Worm (Caenorhabditis elegans) whole organism, early embryonic: ENCODE results near the gene F36D3.1.

Experiments used
- F13C5.2 ChIP-seq: sonication (generic microtip); optimal IDR thresholded peaks from 2 replicates; lab custom pipeline; 2017; ENCODE audit warnings: mild to moderate bottlenecking, missing genetic modification characterization, inconsistent platforms, missing compliant biosample characterization
- ama-1 ChIP-seq: fragments of 150-350 bp; optimal IDR thresholded peaks from 2 replicates; lab custom pipeline; 2014
- ceh-36 ChIP-seq: sonication (generic microtip); optimal IDR thresholded peaks from 2 replicates; lab custom pipeline; 2016; ENCODE audit warnings: missing genetic modification characterization, inconsistent platforms, missing compliant biosample characterization
- flt-1 ChIP-seq: fragments of 200-800 bp; sonication (Bioruptor generic); IDR thresholded peaks from 2 replicates; pipeline ENCODE4 v1.3.6; 2022; ENCODE audit warnings: missing genetic modification characterization, missing compliant biosample characterization
- hmbx-1 ChIP-seq: sonication (generic microtip); optimal IDR thresholded peaks from 2 replicates; lab custom pipeline; 2016; ENCODE audit warnings: mild to moderate bottlenecking, missing genetic modification characterization, missing compliant biosample characterization
- hnd-1 ChIP-seq: sonication (generic microtip); optimal IDR thresholded peaks from 2 replicates; lab custom pipeline; 2016; ENCODE audit warnings: missing genetic modification characterization, missing compliant biosample characterization
- pes-1 ChIP-seq: fragments of 200-800 bp; sonication (Bioruptor generic); IDR thresholded peaks from 2 replicates; pipeline ENCODE4 v1.3.6; 2022; ENCODE audit warnings: missing genetic modification reagents, missing genetic modification characterization, missing compliant biosample characterization
- scrt-1 ChIP-seq: fragments of 200-800 bp; sonication (Bioruptor generic); IDR thresholded peaks from 2 replicates; pipeline ENCODE4 v1.3.6; 2022; ENCODE audit warnings: missing genetic modification characterization, missing compliant biosample characterization
- tbx-37 ChIP-seq: fragments of 200-800 bp; sonication (Bioruptor generic); conservative IDR thresholded peaks from 2 replicates; pipeline ENCODE4 v1.3.6; 2022; ENCODE audit warnings: missing genetic modification reagents, missing genetic modification characterization, missing compliant biosample characterization
- tra-4 ChIP-seq: sonication (generic microtip); optimal IDR thresholded peaks from 2 replicates; lab custom pipeline; 2017; ENCODE audit warnings: missing genetic modification characterization, missing compliant biosample characterization

DNA sequence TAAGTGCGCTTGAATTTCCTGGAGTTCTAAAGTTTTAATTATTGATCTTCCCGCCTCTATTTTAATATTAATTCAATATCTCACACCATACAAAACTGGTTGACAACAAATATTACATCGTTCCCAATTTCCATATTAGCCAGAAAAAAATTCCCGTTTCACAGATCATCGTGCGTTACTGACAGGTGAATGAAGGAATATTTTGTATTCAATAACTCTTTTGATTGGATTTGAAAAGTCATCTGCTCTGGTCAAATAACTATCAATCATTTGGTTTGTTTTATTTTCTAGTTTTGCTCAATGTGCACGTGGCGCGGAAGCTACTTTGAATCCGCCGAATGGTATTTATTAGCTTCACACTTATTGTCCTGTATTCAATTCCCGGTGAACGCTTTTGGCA, 15.5 kb upstream of the F36D3.1 start, which contains the start of gene srh-139:
- TF ChIP-seq ama-1 (lab: Kevin White, UChicago) (no peak), hnd-1 (no peak), tbx-37 (GFP tag; lab: Robert Waterston, UW) (no peak), hmbx-1 (tag; lab: Kevin White, UChicago) (no peak), pes-1 (GFP tag; lab: Robert Waterston, UW) (no peak), F13C5.2 (tag; lab: Kevin White, UChicago) (no peak), flt-1 (GFP tag; lab: Robert Waterston, UW) (no peak), scrt-1 (no peak), tra-4 (tag; lab: Kevin White, UChicago) (no peak), ceh-36 (tag; lab: Kevin White, UChicago) (no peak)
